Worm (Caenorhabditis elegans) whole organism, L2 larva: Measurements from ENCODE around the gene cdt-2.

Experiments
- C34F6.9 ChIP-seq: fragments of 150-350 bp; optimal IDR thresholded peaks from 2 replicates; lab custom pipeline; 2014; ENCODE audit warnings: missing biosample characterization, missing genetic modification characterization
- Y55F3AM.14 ChIP-seq: fragments of 200-800 bp; sonication (Bioruptor generic); optimal IDR thresholded peaks from 2 replicates; lab custom pipeline; 2018; ENCODE audit warnings: mild to moderate bottlenecking, missing genetic modification characterization, missing compliant biosample characterization
- ZK546.5 ChIP-seq: sonication (generic microtip); optimal IDR thresholded peaks from 2 replicates; lab custom pipeline; 2017; ENCODE audit warnings: missing biosample characterization, missing genetic modification characterization
- aly-2 ChIP-seq: fragments of 150-350 bp; optimal IDR thresholded peaks from 2 replicates; lab custom pipeline; 2014; ENCODE audit warnings: missing biosample characterization, missing genetic modification characterization
- ama-1 ChIP-seq: fragments of 150-350 bp; optimal IDR thresholded peaks from 2 replicates; lab custom pipeline; 2018; ENCODE audit warnings: inconsistent platforms
- blmp-1 ChIP-seq: sonication (generic microtip); optimal IDR thresholded peaks from 2 replicates; lab custom pipeline; 2017; ENCODE audit warnings: missing genetic modification characterization, mild to moderate bottlenecking, missing compliant biosample characterization, antibody characterized with exemption, moderate library complexity; ENCODE audit not compliant: insufficient read depth
- ceh-16 ChIP-seq: fragments of 150-350 bp; optimal IDR thresholded peaks from 2 replicates; lab custom pipeline; 2014; ENCODE audit warnings: missing biosample characterization, missing genetic modification characterization
- ceh-82 ChIP-seq: fragments of 150-350 bp; optimal IDR thresholded peaks from 2 replicates; lab custom pipeline; 2014; ENCODE audit warnings: missing biosample characterization, missing genetic modification characterization
- crh-2 ChIP-seq: sonication (generic microtip); optimal IDR thresholded peaks from 2 replicates; lab custom pipeline; 2017; ENCODE audit warnings: missing biosample characterization, missing genetic modification characterization
- dmd-4 ChIP-seq: sonication (generic microtip); optimal IDR thresholded peaks from 2 replicates; lab custom pipeline; 2017; ENCODE audit warnings: missing biosample characterization, missing genetic modification characterization
- egl-27 ChIP-seq: sonication (generic microtip); optimal IDR thresholded peaks from 3 replicates; lab custom pipeline; 2017; ENCODE audit warnings: missing biosample characterization, missing genetic modification reagents, missing genetic modification characterization
- elt-1 ChIP-seq: fragments of 150-350 bp; optimal IDR thresholded peaks from 2 replicates; lab custom pipeline; 2014; ENCODE audit warnings: missing biosample characterization, missing genetic modification characterization
- gmeb-1 ChIP-seq: fragments of 150-350 bp; optimal IDR thresholded peaks from 2 replicates; lab custom pipeline; 2014; ENCODE audit warnings: missing biosample characterization, missing genetic modification characterization
- lin-11 ChIP-seq: fragments of 150-350 bp; sonication (generic microtip); optimal IDR thresholded peaks from 2 replicates; lab custom pipeline; 2014; ENCODE audit warnings: missing biosample characterization, missing genetic modification characterization, inconsistent platforms, mixed read lengths
- lin-13 ChIP-seq: fragments of 150-350 bp; optimal IDR thresholded peaks from 2 replicates; lab custom pipeline; 2014; ENCODE audit warnings: missing biosample characterization, missing genetic modification reagents, missing genetic modification characterization
- lin-39 ChIP-seq: fragments of 150-350 bp; optimal IDR thresholded peaks from 2 replicates; lab custom pipeline; 2014; ENCODE audit warnings: missing biosample characterization, missing genetic modification reagents, missing genetic modification characterization
- lsy-2 ChIP-seq, 2 experiments: fragments of 150-350 bp in 1 of 2; sonication (generic microtip) in 1 of 2; optimal IDR thresholded peaks; 2 replicates each; lab custom pipeline; 2014 to 2017; ENCODE audit warnings: missing biosample characterization in 2 of 2, missing genetic modification characterization in 2 of 2
- mab-5 ChIP-seq: fragments of 150-350 bp; optimal IDR thresholded peaks from 2 replicates; lab custom pipeline; 2014; ENCODE audit warnings: missing biosample characterization, missing genetic modification characterization
- mdl-1 ChIP-seq, 2 experiments: fragments of 150-350 bp in 1 of 2; sonication (generic microtip) in 1 of 2; optimal IDR thresholded peaks; 2 replicates each; lab custom pipeline; 2017; ENCODE audit warnings: missing biosample characterization in 2 of 2, missing genetic modification characterization in 2 of 2
- nhr-10 ChIP-seq: sonication (generic microtip); optimal IDR thresholded peaks from 2 replicates; lab custom pipeline; 2017; ENCODE audit warnings: missing biosample characterization, missing genetic modification characterization
- nhr-11 ChIP-seq: fragments of 150-350 bp; optimal IDR thresholded peaks from 2 replicates; lab custom pipeline; 2014; ENCODE audit warnings: missing biosample characterization, missing genetic modification characterization
- nhr-12 ChIP-seq: fragments of 150-350 bp; optimal IDR thresholded peaks from 2 replicates; lab custom pipeline; 2014; ENCODE audit warnings: missing biosample characterization, missing genetic modification characterization
- nhr-21 ChIP-seq: fragments of 150-350 bp; optimal IDR thresholded peaks from 2 replicates; lab custom pipeline; 2014; ENCODE audit warnings: missing biosample characterization, missing genetic modification characterization
- nhr-237 ChIP-seq: fragments of 150-350 bp; optimal IDR thresholded peaks from 2 replicates; lab custom pipeline; 2014; ENCODE audit warnings: missing biosample characterization, missing genetic modification characterization
- nhr-25 ChIP-seq: fragments of 150-350 bp; sonication (generic microtip); optimal IDR thresholded peaks from 3 replicates; lab custom pipeline; 2014; ENCODE audit warnings: missing biosample characterization, missing genetic modification characterization
- nhr-6 ChIP-seq: fragments of 150-350 bp; optimal IDR thresholded peaks from 2 replicates; lab custom pipeline; 2014; ENCODE audit warnings: missing biosample characterization, missing genetic modification characterization
- nhr-77 ChIP-seq: fragments of 150-350 bp; optimal IDR thresholded peaks from 2 replicates; lab custom pipeline; 2014; ENCODE audit warnings: missing biosample characterization, missing genetic modification characterization
- peb-1 ChIP-seq: fragments of 150-350 bp; optimal IDR thresholded peaks from 2 replicates; lab custom pipeline; 2014; ENCODE audit warnings: missing biosample characterization, missing genetic modification characterization
- sma-3 ChIP-seq: sonication (generic microtip); optimal IDR thresholded peaks from 2 replicates; lab custom pipeline; 2016; ENCODE audit warnings: missing genetic modification reagents, missing genetic modification characterization, missing compliant biosample characterization
- snpc-4 ChIP-seq: fragments of 150-350 bp; optimal IDR thresholded peaks from 2 replicates; lab custom pipeline; 2014; ENCODE audit warnings: missing biosample characterization, missing genetic modification characterization
- unc-39 ChIP-seq: fragments of 150-350 bp; optimal IDR thresholded peaks from 2 replicates; lab custom pipeline; 2014; ENCODE audit warnings: missing biosample characterization, missing genetic modification characterization
- unc-62 ChIP-seq: fragments of 150-350 bp; optimal IDR thresholded peaks from 2 replicates; lab custom pipeline; 2014; ENCODE audit warnings: missing biosample characterization, missing genetic modification reagents, missing genetic modification characterization
- zag-1 ChIP-seq: fragments of 150-350 bp; optimal IDR thresholded peaks from 2 replicates; lab custom pipeline; 2014; ENCODE audit warnings: missing biosample characterization, missing genetic modification characterization
- ztf-1 ChIP-seq: fragments of 200-800 bp; sonication (Bioruptor generic); conservative IDR thresholded peaks from 2 replicates; pipeline ENCODE4 v1.3.6; 2022; ENCODE audit warnings: missing genetic modification characterization, missing compliant biosample characterization
- ztf-11 ChIP-seq: sonication (generic microtip); optimal IDR thresholded peaks from 2 replicates; lab custom pipeline; 2017; ENCODE audit warnings: missing biosample characterization, missing genetic modification characterization

Gene cdt-2

DNA sequence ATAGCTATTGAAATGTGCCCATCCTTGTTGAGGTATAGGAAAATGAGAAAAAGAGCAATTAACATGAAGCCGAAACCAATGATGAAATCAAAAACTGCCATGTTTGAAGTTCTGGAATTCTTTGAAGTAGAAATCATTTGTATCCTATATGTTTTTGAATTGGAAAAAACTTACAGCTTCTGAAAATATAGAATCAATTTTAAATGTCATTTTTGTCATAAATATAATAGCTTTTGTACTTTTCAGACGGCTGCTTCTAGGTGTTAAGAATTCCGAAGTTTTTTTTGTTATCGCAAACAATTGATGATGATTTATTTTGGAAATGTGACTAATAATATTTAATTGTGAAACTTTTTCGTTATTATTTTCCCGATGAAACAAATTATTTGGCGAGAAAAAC, 43.9 kb downstream of the cdt-2 start, which contains the start of gene C30G7.4:
C30G7.4 (minus strand) TSS at position 101 of the 400 bp plus-strand sequence.
- TF ChIP-seq dmd-4 (tag; lab: Kevin White, UChicago) (no peak), C34F6.9 (tag; lab: Kevin White, UChicago) (no peak), unc-62 (GFP tag; lab: Kevin White, UChicago) (no peak), ceh-82 (no peak), unc-39 (tag; lab: Kevin White, UChicago) (no peak), peb-1 (tag; lab: Kevin White, UChicago) (no peak), nhr-25 (tag; lab: Kevin White, UChicago) (no peak), ama-1 (lab: Kevin White, UChicago) (no peak), lsy-2 (tag; optimal IDR thresholded peaks at IDR 0.05; lab: Kevin White, UChicago) (no peak), zag-1 (tag; lab: Kevin White, UChicago) (no peak), ZK546.5 (no peak), Y55F3AM.14 (GFP tag; lab: Kevin White, UChicago) (no peak), gmeb-1 (tag; lab: Kevin White, UChicago) (no peak), lin-11 (tag; lab: Kevin White, UChicago) (no peak), nhr-10 (tag; lab: Kevin White, UChicago) (no peak)
- TF ChIP-seq, all 48 proteins: peak for 0

DNA sequence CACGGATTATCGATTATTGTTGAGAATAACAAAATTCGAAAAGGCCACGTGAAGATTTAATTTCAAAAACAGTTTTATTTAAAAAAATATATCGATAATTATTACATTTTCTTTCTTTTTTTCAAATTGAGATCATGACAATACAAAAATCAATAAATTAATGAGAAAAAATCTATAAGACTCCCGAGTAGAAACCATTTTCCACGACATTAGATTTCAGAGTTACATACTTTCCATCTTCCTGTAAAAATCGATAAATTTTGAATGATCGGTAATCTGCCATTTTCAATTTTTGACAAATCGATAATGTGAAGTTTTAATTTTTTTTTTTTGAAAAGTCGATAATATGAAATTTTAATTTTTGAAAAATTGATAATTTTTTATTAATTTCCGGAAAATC, 45.2 kb downstream of the cdt-2 start, which contains the start of gene C30G7.3:
C30G7.3 (minus strand) TSS at position 8 of the 400 bp plus-strand sequence.
- no peak for TF ChIP-seq mab-5 (tag; lab: Kevin White, UChicago)
- TF ChIP-seq ztf-1 (GFP tag; lab: Robert Waterston, UW), result no peak
- TF ChIP-seq lin-11 (tag; lab: Kevin White, UChicago), result no peak
- TF ChIP-seq nhr-77 (tag; lab: Kevin White, UChicago), result no peak
- no peak for TF ChIP-seq elt-1 (tag; lab: Kevin White, UChicago)
- TF ChIP-seq egl-27 (tag; lab: Kevin White, UChicago), result no peak
- TF ChIP-seq ceh-82, result no peak
- no peak for TF ChIP-seq ZK546.5
- TF ChIP-seq lin-13 (GFP tag; lab: Kevin White, UChicago), result no peak
- no peak for TF ChIP-seq nhr-10 (tag; lab: Kevin White, UChicago)

DNA sequence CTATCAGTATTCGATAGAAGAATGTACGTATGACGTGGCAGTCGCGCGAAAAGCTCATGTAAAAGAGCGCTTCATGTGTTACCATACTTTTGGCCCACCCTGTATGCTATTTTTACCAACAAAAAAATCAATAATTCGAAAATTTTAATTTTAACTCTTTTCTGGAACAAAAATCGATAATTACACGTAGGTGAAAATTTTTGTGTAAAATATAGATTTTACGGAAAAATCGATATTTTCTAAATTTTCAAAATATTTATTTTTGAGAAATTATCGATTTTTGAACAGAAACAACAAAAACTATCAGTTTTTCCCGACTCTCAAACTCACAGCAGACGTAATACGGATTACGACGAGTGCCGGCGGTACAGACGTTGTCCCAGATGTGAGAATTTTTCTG, 45.8 kb downstream of the cdt-2 start:
- TF ChIP-seq nhr-21 (tag; lab: Kevin White, UChicago) (no peak), snpc-4 (tag; lab: Kevin White, UChicago) (no peak), ceh-16 (tag; lab: Kevin White, UChicago) (no peak), Y55F3AM.14 (GFP tag; lab: Kevin White, UChicago) (no peak), ama-1 (lab: Kevin White, UChicago) (no peak), unc-39 (tag; lab: Kevin White, UChicago) (no peak), ztf-1 (GFP tag; lab: Robert Waterston, UW) (no peak), elt-1 (tag; lab: Kevin White, UChicago) (no peak), crh-2 (tag; lab: Kevin White, UChicago) (no peak), blmp-1 (tag; lab: Kevin White, UChicago) (no peak), nhr-12 (tag; lab: Kevin White, UChicago) (no peak), C34F6.9 (tag; lab: Kevin White, UChicago) (no peak), lin-39 (tag; lab: Kevin White, UChicago) (no peak), mab-5 (tag; lab: Kevin White, UChicago) (no peak), nhr-11 (tag; lab: Kevin White, UChicago) (no peak)
- TF ChIP-seq, all 48 proteins: peak for 0

DNA sequence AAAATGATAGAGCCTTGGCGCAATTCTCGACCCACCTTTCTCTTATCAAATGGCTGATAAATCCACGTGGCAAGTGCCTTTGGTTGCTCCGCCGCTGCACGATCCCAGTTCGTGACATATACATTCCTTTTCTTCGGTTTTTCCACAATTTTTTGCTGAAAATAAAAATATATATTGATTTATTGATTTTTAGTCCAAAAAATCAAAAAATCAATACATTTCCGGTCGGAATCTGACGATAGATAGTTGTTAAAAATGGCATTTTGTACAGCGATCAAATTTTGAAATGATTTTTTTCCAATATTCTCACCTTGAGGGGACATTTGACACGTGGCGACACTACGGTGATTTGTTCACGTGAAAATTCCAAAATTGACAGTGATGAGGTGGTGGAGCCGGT, 47.2 kb downstream of the cdt-2 start:
- TF ChIP-seq Y55F3AM.14 (GFP tag; lab: Kevin White, UChicago) (no peak), egl-27 (tag; lab: Kevin White, UChicago) (no peak), lin-11 (tag; lab: Kevin White, UChicago) (no peak), ztf-1 (GFP tag; lab: Robert Waterston, UW) (no peak), unc-62 (GFP tag; lab: Kevin White, UChicago) (no peak), nhr-11 (tag; lab: Kevin White, UChicago) (no peak), blmp-1 (tag; lab: Kevin White, UChicago) (no peak), nhr-10 (tag; lab: Kevin White, UChicago) (no peak), ZK546.5 (no peak), aly-2 (tag; lab: Kevin White, UChicago) (no peak), sma-3 (GFP tag; lab: Kevin White, UChicago) (no peak), nhr-12 (tag; lab: Kevin White, UChicago) (no peak), nhr-25 (tag; lab: Kevin White, UChicago) (no peak), mdl-1 (tag; optimal IDR thresholded peaks at IDR 0.05; lab: Kevin White, UChicago) (no peak), nhr-237 (tag; lab: Kevin White, UChicago) (no peak), lin-39 (tag; lab: Kevin White, UChicago) (no peak), ztf-11 (tag; lab: Kevin White, UChicago) (no peak), nhr-6 (tag; lab: Kevin White, UChicago) (no peak), mab-5 (tag; lab: Kevin White, UChicago) (no peak)
- TF ChIP-seq, all 48 proteins: peak for 0
